Worm (Caenorhabditis elegans) whole organism, L1 larva: Measurements from ENCODE around the gene nspe-2.

Source experiments
- C04F5.9 ChIP-seq: sonication (generic microtip); optimal IDR thresholded peaks from 2 replicates; lab custom pipeline; 2016; ENCODE audit warnings: missing genetic modification characterization, missing compliant biosample characterization
- C16A3.4 ChIP-seq: fragments of 150-350 bp; optimal IDR thresholded peaks from 2 replicates; lab custom pipeline; 2014; ENCODE audit warnings: missing biosample characterization, missing genetic modification characterization
- C34B4.2 ChIP-seq: sonication (generic microtip); optimal IDR thresholded peaks from 2 replicates; lab custom pipeline; 2017; ENCODE audit warnings: mild to moderate bottlenecking, missing genetic modification characterization, missing compliant biosample characterization
- F16B12.6 ChIP-seq: fragments of 150-350 bp; optimal IDR thresholded peaks from 2 replicates; lab custom pipeline; 2014; ENCODE audit warnings: missing biosample characterization, missing genetic modification characterization
- aha-1 ChIP-seq: fragments of 150-350 bp; optimal IDR thresholded peaks from 2 replicates; lab custom pipeline; 2014; ENCODE audit warnings: missing biosample characterization, missing genetic modification characterization
- alr-1 ChIP-seq: fragments of 200-800 bp; sonication (Bioruptor generic); optimal IDR thresholded peaks from 2 replicates; lab custom pipeline; 2018; ENCODE audit warnings: borderline replicate concordance, mild to moderate bottlenecking, missing genetic modification characterization, missing compliant biosample characterization
- blmp-1 ChIP-seq: fragments of 150-350 bp; optimal IDR thresholded peaks from 2 replicates; lab custom pipeline; 2014; ENCODE audit warnings: missing biosample characterization, missing genetic modification characterization
- ceh-90 ChIP-seq: sonication (generic microtip); optimal IDR thresholded peaks from 2 replicates; lab custom pipeline; 2016; ENCODE audit warnings: missing genetic modification characterization, missing compliant biosample characterization
- ces-1 ChIP-seq: fragments of 150-350 bp; optimal IDR thresholded peaks from 2 replicates; lab custom pipeline; 2014; ENCODE audit warnings: missing biosample characterization, missing genetic modification reagents, missing genetic modification characterization
- dpl-1 ChIP-seq, 3 experiments: fragments of 150-350 bp in 2 of 3; sonication (generic microtip) in 1 of 3; optimal IDR thresholded peaks; 2 replicates each; lab custom pipeline; 2014 to 2017; ENCODE audit warnings: missing biosample characterization in 3 of 3, missing genetic modification characterization in 3 of 3, missing genetic modification reagents in 3 of 3
- efl-1 ChIP-seq, 4 experiments: fragments of 150-350 bp; optimal IDR thresholded peaks in 3 of 4; peaks in 1 of 4; 1 replicate in 1 of 4; 2 replicates in 3 of 4; lab custom pipeline; 2014; ENCODE audit warnings: missing biosample characterization in 2 of 4, missing genetic modification characterization in 2 of 4, missing genetic modification reagents in 2 of 4
- egl-13 ChIP-seq: sonication (generic microtip); optimal IDR thresholded peaks from 2 replicates; lab custom pipeline; 2016; ENCODE audit warnings: missing genotype, missing genetic modification reagents, missing genetic modification characterization, missing compliant biosample characterization
- fos-1 ChIP-seq: fragments of 150-350 bp; optimal IDR thresholded peaks from 2 replicates; lab custom pipeline; 2014; ENCODE audit warnings: missing biosample characterization, missing genetic modification characterization
- grh-1 ChIP-seq: fragments of 200-800 bp; sonication (Bioruptor generic); IDR thresholded peaks from 2 replicates; pipeline ENCODE4 v1.3.6; 2022; ENCODE audit warnings: missing genetic modification reagents, missing genetic modification characterization, missing compliant biosample characterization
- hlh-17 ChIP-seq: fragments of 200-800 bp; sonication (Bioruptor generic); optimal IDR thresholded peaks from 2 replicates; lab custom pipeline; 2018; ENCODE audit warnings: missing genetic modification characterization, mild to moderate bottlenecking, missing compliant biosample characterization, moderate library complexity, borderline replicate concordance
- hlh-4 ChIP-seq: sonication (generic microtip); optimal IDR thresholded peaks from 2 replicates; lab custom pipeline; 2016; ENCODE audit warnings: mild to moderate bottlenecking, missing genetic modification characterization, missing compliant biosample characterization
- hpl-2 ChIP-seq: fragments of 150-350 bp; optimal IDR thresholded peaks from 2 replicates; lab custom pipeline; 2014; ENCODE audit warnings: missing biosample characterization, missing genetic modification reagents, missing genetic modification characterization
- irx-1 ChIP-seq: sonication (generic microtip); optimal IDR thresholded peaks from 2 replicates; lab custom pipeline; 2016; ENCODE audit warnings: missing genetic modification characterization, missing compliant biosample characterization
- lin-13 ChIP-seq: fragments of 150-350 bp; optimal IDR thresholded peaks from 2 replicates; lab custom pipeline; 2014; ENCODE audit warnings: missing biosample characterization, missing genetic modification reagents, missing genetic modification characterization
- lin-14 ChIP-seq: fragments of 200-800 bp; sonication (Bioruptor generic); optimal IDR thresholded peaks from 2 replicates; lab custom pipeline; 2018; ENCODE audit warnings: mild to moderate bottlenecking, missing genetic modification characterization, moderate library complexity, missing compliant biosample characterization
- lin-39 ChIP-seq: fragments of 150-350 bp; optimal IDR thresholded peaks from 2 replicates; lab custom pipeline; 2014; ENCODE audit warnings: missing biosample characterization, missing genetic modification reagents, missing genetic modification characterization
- lir-3 ChIP-seq: sonication (generic microtip); optimal IDR thresholded peaks from 2 replicates; lab custom pipeline; 2016; ENCODE audit warnings: mild to moderate bottlenecking, missing genetic modification characterization, moderate library complexity, missing compliant biosample characterization; ENCODE audit not compliant: poor library complexity
- lsy-2 ChIP-seq, 2 experiments: fragments of 150-350 bp; optimal IDR thresholded peaks; 2 replicates each; lab custom pipeline; 2014; ENCODE audit warnings: missing biosample characterization in 2 of 2, missing genetic modification characterization in 2 of 2
- mab-9 ChIP-seq: fragments of 200-800 bp; sonication (Bioruptor generic); IDR thresholded peaks from 2 replicates; pipeline ENCODE4 v1.3.6; 2022; ENCODE audit warnings: missing genetic modification reagents, missing genetic modification characterization, missing compliant biosample characterization
- mdl-1 ChIP-seq, 2 experiments: fragments of 150-350 bp; optimal IDR thresholded peaks; 2 replicates each; lab custom pipeline; 2014 to 2017; ENCODE audit warnings: missing biosample characterization in 2 of 2, missing genetic modification characterization in 2 of 2, inconsistent platforms in 1 of 2
- mep-1 ChIP-seq: fragments of 150-350 bp; optimal IDR thresholded peaks from 2 replicates; lab custom pipeline; 2014; ENCODE audit warnings: missing biosample characterization, missing genetic modification characterization
- nhr-11 ChIP-seq: fragments of 150-350 bp; optimal IDR thresholded peaks from 2 replicates; lab custom pipeline; 2014; ENCODE audit warnings: missing biosample characterization, missing genetic modification characterization
- nhr-237 ChIP-seq: fragments of 150-350 bp; optimal IDR thresholded peaks from 2 replicates; lab custom pipeline; 2014; ENCODE audit warnings: missing biosample characterization, missing genetic modification characterization
- nhr-76 ChIP-seq: sonication (generic microtip); optimal IDR thresholded peaks from 2 replicates; lab custom pipeline; 2017; ENCODE audit warnings: missing biosample characterization, missing genetic modification characterization
- nhr-77 ChIP-seq: fragments of 150-350 bp; optimal IDR thresholded peaks from 2 replicates; lab custom pipeline; 2014; ENCODE audit warnings: missing biosample characterization, missing genetic modification characterization
- nhr-84 ChIP-seq: sonication (generic microtip); optimal IDR thresholded peaks from 2 replicates; lab custom pipeline; 2017; ENCODE audit warnings: missing biosample characterization, missing genetic modification characterization
- nhr-85 ChIP-seq: sonication (generic microtip); peaks from one replicate; lab custom pipeline; 2016; ENCODE audit warnings: missing genetic modification characterization, inconsistent platforms, missing compliant biosample characterization
- nhr-90 ChIP-seq: sonication (generic microtip); optimal IDR thresholded peaks from 2 replicates; lab custom pipeline; 2016; ENCODE audit warnings: mild to moderate bottlenecking, missing genetic modification characterization, missing compliant biosample characterization; ENCODE audit not compliant: poor library complexity
- pag-3 ChIP-seq: sonication (generic microtip); optimal IDR thresholded peaks from 2 replicates; lab custom pipeline; 2017; ENCODE audit warnings: missing genetic modification characterization, mild to moderate bottlenecking, missing compliant biosample characterization, antibody characterized with exemption, borderline replicate concordance; ENCODE audit not compliant: insufficient read depth
- pqm-1 ChIP-seq: sonication (generic microtip); optimal IDR thresholded peaks from 3 replicates; lab custom pipeline; 2017; ENCODE audit warnings: missing biosample characterization, missing genetic modification characterization
- rnt-1 ChIP-seq: sonication (generic microtip); optimal IDR thresholded peaks from 2 replicates; lab custom pipeline; 2016; ENCODE audit warnings: mild to moderate bottlenecking, missing genetic modification characterization, moderate library complexity, missing compliant biosample characterization
- skn-1 ChIP-seq: fragments of 150-350 bp; optimal IDR thresholded peaks from 2 replicates; lab custom pipeline; 2014; ENCODE audit warnings: missing biosample characterization, missing genetic modification characterization
- snu-23 ChIP-seq: sonication (generic microtip); optimal IDR thresholded peaks from 2 replicates; lab custom pipeline; 2016; ENCODE audit warnings: missing genetic modification characterization, missing compliant biosample characterization
- sox-4 ChIP-seq: sonication (generic microtip); optimal IDR thresholded peaks from 2 replicates; lab custom pipeline; 2016; ENCODE audit warnings: missing genetic modification characterization, missing compliant biosample characterization
- sptf-1 ChIP-seq: fragments of 150-350 bp; optimal IDR thresholded peaks from 2 replicates; lab custom pipeline; 2014; ENCODE audit warnings: missing biosample characterization, missing genetic modification characterization
- swsn-7 ChIP-seq: sonication (generic microtip); optimal IDR thresholded peaks from 2 replicates; lab custom pipeline; 2016; ENCODE audit warnings: missing genetic modification characterization, missing compliant biosample characterization
- unc-130 ChIP-seq: fragments of 150-350 bp; optimal IDR thresholded peaks from 2 replicates; lab custom pipeline; 2017; ENCODE audit warnings: missing biosample characterization, missing genetic modification characterization, inconsistent platforms
- unc-30 ChIP-seq: sonication (generic microtip); optimal IDR thresholded peaks from 2 replicates; lab custom pipeline; 2017; ENCODE audit warnings: missing biosample characterization, missing genetic modification characterization
- unc-86 ChIP-seq: sonication (generic microtip); optimal IDR thresholded peaks from 2 replicates; lab custom pipeline; 2016; ENCODE audit warnings: missing genetic modification characterization, missing compliant biosample characterization
- vab-15 ChIP-seq: sonication (generic microtip); optimal IDR thresholded peaks from 2 replicates; lab custom pipeline; 2017; ENCODE audit warnings: missing genotype, mild to moderate bottlenecking, missing genetic modification characterization, missing compliant biosample characterization
- xbp-1 ChIP-seq: sonication (generic microtip); optimal IDR thresholded peaks from 2 replicates; lab custom pipeline; 2016; ENCODE audit warnings: missing genetic modification characterization, missing compliant biosample characterization
- zag-1 ChIP-seq: fragments of 150-350 bp; optimal IDR thresholded peaks from 2 replicates; lab custom pipeline; 2014; ENCODE audit warnings: missing biosample characterization, missing genetic modification characterization
- zip-4 ChIP-seq: fragments of 200-800 bp; sonication (Bioruptor generic); optimal IDR thresholded peaks from 2 replicates; lab custom pipeline; 2018; ENCODE audit warnings: mild to moderate bottlenecking, missing genetic modification characterization, moderate library complexity, missing compliant biosample characterization
- ztf-11 ChIP-seq, 2 experiments: sonication (generic microtip); optimal IDR thresholded peaks; 2 replicates each; lab custom pipeline; 2016 to 2017; ENCODE audit warnings: missing genetic modification characterization in 2 of 2, missing biosample characterization in 1 of 2, missing compliant biosample characterization in 1 of 2

Gene nspe-2

DNA sequence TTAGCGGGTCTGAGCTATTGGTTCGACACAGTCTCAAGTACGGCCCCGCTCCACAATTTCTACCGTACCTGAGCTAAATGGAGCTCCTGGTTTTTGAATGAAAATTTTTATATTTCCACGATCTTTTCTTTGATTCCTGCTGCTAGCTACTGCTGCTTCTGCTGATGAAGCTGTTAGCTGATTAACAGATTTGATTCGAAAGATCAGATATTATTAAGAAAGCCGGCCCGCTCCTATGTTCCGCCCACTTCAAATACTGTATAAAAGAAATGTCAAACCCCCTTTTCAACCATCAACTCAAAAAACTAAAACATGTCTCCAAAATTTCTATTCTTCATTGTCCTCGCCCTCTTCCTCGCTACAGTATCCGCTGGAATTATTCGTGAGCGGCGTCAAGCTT, 1.6 kb downstream of the nspe-2 start, which contains the start of gene nspe-3:
Gene nspe-3 (plus strand): TSS at position 301 of the 400 bp plus-strand sequence.
- TF ChIP-seq sox-4 (tag; lab: Kevin White, UChicago), result no peak
- TF ChIP-seq fos-1 (tag; lab: Kevin White, UChicago), result no peak
- no peak for TF ChIP-seq nhr-76 (tag; lab: Kevin White, UChicago)
- no peak for TF ChIP-seq mep-1 (tag; lab: Kevin White, UChicago)
- no peak for TF ChIP-seq nhr-11
- TF ChIP-seq ceh-90 (tag; lab: Kevin White, UChicago), result no peak
- no peak for TF ChIP-seq vab-15 (tag; lab: Kevin White, UChicago)
- no peak for TF ChIP-seq hpl-2
- TF ChIP-seq unc-130 (tag; lab: Kevin White, UChicago), result no peak
- TF ChIP-seq lin-14 (GFP tag; lab: Kevin White, UChicago), result no peak
- TF ChIP-seq nhr-237 (tag; lab: Kevin White, UChicago), result no peak
- TF ChIP-seq egl-13 (tag; lab: Kevin White, UChicago), result no peak
- TF ChIP-seq mab-9 (GFP tag; lab: Robert Waterston, UW), result no peak
- no peak for TF ChIP-seq pqm-1 (tag; lab: Kevin White, UChicago)
- TF ChIP-seq ztf-11 (tag; optimal IDR thresholded peaks at IDR 0.05; lab: Kevin White, UChicago), result no peak
- no peak for TF ChIP-seq xbp-1 (tag; lab: Kevin White, UChicago)
- TF ChIP-seq C16A3.4 (tag; lab: Kevin White, UChicago), result no peak

- TF ChIP-seq F16B12.6 (no peak), nhr-85 (tag; lab: Kevin White, UChicago) (peak; percentile 47)
Measured at ce11 chrII:12616081-12616480, 3.1 kb downstream of the nspe-2 start, which contains the start of gene nspe-6. Gene nspe-6, minus strand, starts transcription at chrII:12616181.

- TF ChIP-seq ces-1 (GFP tag; lab: Kevin White, UChicago), result no peak
- no peak for TF ChIP-seq grh-1 (GFP tag; lab: Robert Waterston, UW)
- TF ChIP-seq ztf-11 (tag; optimal IDR thresholded peaks at IDR 0.05; lab: Kevin White, UChicago), result no peak
- no peak for TF ChIP-seq C34B4.2 (tag; lab: Kevin White, UChicago)
- no peak for TF ChIP-seq egl-13 (tag; lab: Kevin White, UChicago)
- no peak for TF ChIP-seq pqm-1 (tag; lab: Kevin White, UChicago)
- no peak for TF ChIP-seq aha-1 (tag; lab: Kevin White, UChicago)
- no peak for TF ChIP-seq zip-4
- TF ChIP-seq dpl-1 (GFP tag; optimal IDR thresholded peaks at IDR 0.05; lab: Kevin White, UChicago), result no peak
- no peak for TF ChIP-seq lsy-2 (tag; optimal IDR thresholded peaks at IDR 0.05; lab: Kevin White, UChicago)
- no peak for TF ChIP-seq xbp-1 (tag; lab: Kevin White, UChicago)
- TF ChIP-seq rnt-1 (tag; lab: Kevin White, UChicago), result no peak
- TF ChIP-seq nhr-84, result no peak
- TF ChIP-seq swsn-7 (tag; lab: Kevin White, UChicago), result no peak
- no peak for TF ChIP-seq pag-3
- no peak for TF ChIP-seq unc-30
- TF ChIP-seq unc-86, result no peak
- TF ChIP-seq efl-1 (optimal IDR thresholded peaks at IDR 0.05; lab: Kevin White, UChicago), result no peak
- TF ChIP-seq efl-1 (GFP tag; optimal IDR thresholded peaks at IDR 0.05 in 1 of 2; lab: Kevin White, UChicago), result peak in 1 of 2 experiments; percentile 33
- no peak for TF ChIP-seq C04F5.9 (tag; lab: Kevin White, UChicago)
- no peak for TF ChIP-seq irx-1 (tag; lab: Kevin White, UChicago)
- TF ChIP-seq nhr-77, result no peak
- TF ChIP-seq lin-39 (tag; lab: Kevin White, UChicago), result no peak
- no peak for TF ChIP-seq sptf-1
- TF ChIP-seq lin-14 (GFP tag; lab: Kevin White, UChicago), result peak; percentile 36
- TF ChIP-seq lir-3 (tag; lab: Kevin White, UChicago), result no peak
- TF ChIP-seq nhr-90 (tag; lab: Kevin White, UChicago), result peak; percentile 31
- TF ChIP-seq hlh-4 (tag; lab: Kevin White, UChicago), result no peak
- no peak for TF ChIP-seq skn-1
- no peak for TF ChIP-seq alr-1 (tag; lab: Kevin White, UChicago)
- TF ChIP-seq hlh-17, result no peak
- peak in 1 of 2 experiments; percentile 42 for TF ChIP-seq mdl-1 (tag; optimal IDR thresholded peaks at IDR 0.05; lab: Kevin White, UChicago)
- peak; percentile 32 for TF ChIP-seq snu-23 (GFP tag; lab: Kevin White, UChicago)
- TF ChIP-seq blmp-1 (tag; lab: Kevin White, UChicago), result peak; percentile 50
- no peak for TF ChIP-seq lin-13 (GFP tag; lab: Kevin White, UChicago)
- no peak for TF ChIP-seq zag-1 (tag; lab: Kevin White, UChicago)
Measured at ce11 chrII:12615413-12615812, 3.8 kb downstream of the nspe-2 start.
